Worm (Caenorhabditis elegans) whole organism, young adult: ENCODE data around the gene dve-1.

Experiments
- Y79H2A.3 ChIP-seq: fragments of 200-800 bp; sonication (Bioruptor generic); conservative IDR thresholded peaks from 2 replicates; pipeline ENCODE4 v1.3.6; 2022; ENCODE audit warnings: missing genetic modification reagents, missing genetic modification characterization, missing compliant biosample characterization
- snpc-1.1 ChIP-seq: sonication (generic microtip); optimal IDR thresholded peaks from 2 replicates; lab custom pipeline; 2017; ENCODE audit warnings: missing genetic modification characterization, mild to moderate bottlenecking, missing compliant biosample characterization, antibody characterized with exemption, moderate library complexity, missing genotype, missing genetic modification reagents; ENCODE audit not compliant: insufficient read depth
- snpc-4 ChIP-seq, 5 experiments: fragments of 150-350 bp in 1 of 5; sonication (generic microtip) in 4 of 5; optimal IDR thresholded peaks; 2 replicates each; lab custom pipeline; 2014 to 2018; ENCODE audit warnings: missing genetic modification characterization in 5 of 5, missing biosample characterization in 3 of 5, antibody characterized with exemption in 2 of 5, mild to moderate bottlenecking in 2 of 5, missing compliant biosample characterization in 2 of 5, missing genotype in 2 of 5, moderate library complexity in 2 of 5, missing genetic modification reagents in 1 of 5

- TF ChIP-seq Y79H2A.3 (no peak), snpc-4 (GFP tag; optimal IDR thresholded peaks at IDR 0.05; lab: Kevin White, UChicago) (no peak), snpc-4 (tag; optimal IDR thresholded peaks at IDR 0.05; lab: Kevin White, UChicago) (no peak), snpc-1.1 (tag; lab: Kevin White, UChicago) (no peak)
These were observed 38.9 kb downstream of the dve-1 start, which contains the start of gene R04A9.7 for ce11 chrX:394709-395108.
